Fruit fly (Drosophila melanogaster): ENCODE data around the gene Met.

Met gene

dm6 chrX:11628986-11629571 is 13.2 kb downstream of the Met start (continued):
- TF ChIP-seq CG7357 (GFP tag; IDR thresholded peaks at IDR 0.05): no peak; the same call in 2 of the 3 replicates
- peak in 1 of 2 experiments; percentile 62 for TF ChIP-seq chif (GFP tag; optimal IDR thresholded peaks at IDR 0.05)
- TF ChIP-seq CG15269 (tag; optimal IDR thresholded peaks at IDR 0.05): peak; percentile 3
- no peak for TF ChIP-seq yki (optimal IDR thresholded peaks at IDR 0.05)
- no peak for TF ChIP-seq CG4328 (GFP tag; optimal IDR thresholded peaks at IDR 0.05)
- peak; percentile 37; the same call in 1 of the 3 replicates for TF ChIP-seq CG34422 (GFP tag; IDR thresholded peaks at IDR 0.05)
- TF ChIP-seq caup (GFP tag; optimal IDR thresholded peaks at IDR 0.05; ENCODE audit: severe bottlenecking): no peak
- TF ChIP-seq CG10274 (GFP tag; optimal IDR thresholded peaks at IDR 0.05): no peak
- TF ChIP-seq CG9727 (GFP tag; optimal IDR thresholded peaks at IDR 0.05): peak; percentile 66
- TF ChIP-seq CG7271 (tag; optimal IDR thresholded peaks at IDR 0.05): no peak
- TF ChIP-seq Hr78 (GFP tag; optimal IDR thresholded peaks at IDR 0.05): no peak
- peak; percentile 51; the same call in 1 of the 2 replicates for TF ChIP-seq lmd (GFP tag; IDR thresholded peaks at IDR 0.05)
- TF ChIP-seq Mad (GFP tag; optimal IDR thresholded peaks at IDR 0.05): peak; percentile 29
- no peak for TF ChIP-seq CG15479 (GFP tag; optimal IDR thresholded peaks at IDR 0.05)
- no peak for TF ChIP-seq al (GFP tag; IDR thresholded peaks at IDR 0.05)
- TF ChIP-seq YL-1 (GFP tag; optimal IDR thresholded peaks at IDR 0.05): no peak
- TF ChIP-seq chinmo (GFP tag; IDR thresholded peaks at IDR 0.05; ENCODE audit: partially characterized antibody): no peak
- peak; percentile 33 for TF ChIP-seq CG16863 (GFP tag; optimal IDR thresholded peaks at IDR 0.05)
- TF ChIP-seq dimm (GFP tag; IDR thresholded peaks at IDR 0.05): no peak
- no peak for TF ChIP-seq p53 (GFP tag; optimal IDR thresholded peaks at IDR 0.05)
- peak; percentile 28 for TF ChIP-seq CG11723 (GFP tag; optimal IDR thresholded peaks at IDR 0.05)
- peak; percentile 41 for TF ChIP-seq CG8944 (GFP tag; optimal IDR thresholded peaks at IDR 0.05)
- peak; percentile 54; the same call in 2 of the 3 replicates for TF ChIP-seq tgo (GFP tag; IDR thresholded peaks at IDR 0.05)
- TF ChIP-seq bowl (GFP tag; IDR thresholded peaks at IDR 0.05): no peak
- no peak for TF ChIP-seq usp (GFP tag; optimal IDR thresholded peaks at IDR 0.05)
- no peak for TF ChIP-seq Ets97D (GFP tag; optimal IDR thresholded peaks at IDR 0.05)
- TF ChIP-seq Mes4 (GFP tag; optimal IDR thresholded peaks at IDR 0.05): peak; percentile 33
- no peak for TF ChIP-seq Antp (GFP tag; optimal IDR thresholded peaks at IDR 0.05)
- TF ChIP-seq chm (GFP tag; IDR thresholded peaks at IDR 0.05): peak; percentile 79
- TF ChIP-seq CG9797 (GFP tag; optimal IDR thresholded peaks at IDR 0.05): no peak
- TF ChIP-seq Nf-YA (GFP tag; IDR thresholded peaks at IDR 0.05): no peak
- no peak for TF ChIP-seq abd-A (tag; optimal IDR thresholded peaks at IDR 0.05)
- peak; percentile 50 for TF ChIP-seq CG15601 (tag; optimal IDR thresholded peaks at IDR 0.05)
- TF ChIP-seq NFAT (GFP tag; IDR thresholded peaks at IDR 0.05): no peak
- TF ChIP-seq CG17186 (GFP tag; optimal IDR thresholded peaks at IDR 0.05): no peak
- TF ChIP-seq trem (tag; optimal IDR thresholded peaks at IDR 0.05): no peak
- no peak for TF ChIP-seq sens-2 (GFP tag; IDR thresholded peaks at IDR 0.05)
- TF ChIP-seq bsh (GFP tag; optimal IDR thresholded peaks at IDR 0.05): peak in 1 of 2 experiments; percentile 84
- TF ChIP-seq CG3847 (GFP tag; IDR thresholded peaks at IDR 0.05): no peak
- TF ChIP-seq CG1603 (tag; optimal IDR thresholded peaks at IDR 0.05): peak; percentile 75
- peak; percentile 81 for TF ChIP-seq zfh1 (GFP tag; IDR thresholded peaks at IDR 0.05)
- no peak for TF ChIP-seq CG3065 (GFP tag; optimal IDR thresholded peaks at IDR 0.05)
- TF ChIP-seq br (optimal IDR thresholded peaks at IDR 0.05): no peak
- peak; percentile 15 for TF ChIP-seq kni (GFP tag; optimal IDR thresholded peaks at IDR 0.05)
- peak; percentile 63 for TF ChIP-seq Sox102F (GFP tag; optimal IDR thresholded peaks at IDR 0.05)
- peak; percentile 55; the same call in 1 of the 3 replicates for TF ChIP-seq CG11695 (GFP tag; IDR thresholded peaks at IDR 0.05)
- TF ChIP-seq Dfd (GFP tag; optimal IDR thresholded peaks at IDR 0.05): no peak
- peak; percentile 35 for TF ChIP-seq tap (tag; optimal IDR thresholded peaks at IDR 0.05)
- TF ChIP-seq stc (GFP tag; IDR thresholded peaks at IDR 0.05): no peak
- TF ChIP-seq ase (GFP tag; IDR thresholded peaks at IDR 0.05): 0 out of 3 replicates have a peak, but pooled peaks have one; percentile 37
- TF ChIP-seq CG6813 (GFP tag; optimal IDR thresholded peaks at IDR 0.05): peak; percentile 57
